Fruit fly (Drosophila melanogaster): ENCODE measurements around the gene Nhe2.

DNA sequence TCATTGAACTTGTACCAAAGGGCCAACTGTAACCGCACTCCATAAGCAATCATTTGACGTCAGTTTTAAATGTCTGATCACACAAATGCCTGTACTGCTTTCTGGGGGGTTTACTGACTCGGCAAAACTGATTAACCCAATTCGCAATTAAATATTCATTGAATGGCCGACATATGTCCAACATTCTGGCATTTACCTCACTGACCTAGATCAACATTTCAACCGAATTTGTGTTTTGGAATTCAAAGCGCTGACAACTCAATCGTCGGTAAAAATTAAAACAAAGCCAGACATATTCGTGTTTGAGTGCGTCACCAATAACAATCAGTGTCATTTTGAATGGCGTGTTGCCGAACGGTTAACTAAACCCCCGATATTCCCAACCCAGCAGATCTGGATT is 11.3 kb downstream of the Nhe2 start:
- TF ChIP-seq CG9876 (GFP tag; optimal IDR thresholded peaks at IDR 0.05) (no peak), HLH3B (GFP tag; IDR thresholded peaks at IDR 0.05) (no peak), schlank (tag; optimal IDR thresholded peaks at IDR 0.05) (no peak), aop (GFP tag; IDR thresholded peaks at IDR 0.05) (no peak), kni (GFP tag; optimal IDR thresholded peaks at IDR 0.05) (no peak)

Measured in whole organism, embryonic.